Fruit fly (Drosophila melanogaster) whole organism, embryonic: Measurements from ENCODE around the gene Osi6.

Experiments
- BEAF-32 ChIP-seq: fragments of 200-800 bp; sonication (Bioruptor generic); optimal IDR thresholded peaks from 3 replicates; lab custom pipeline; 2017; ENCODE audit warnings: missing biosample characterization, missing genetic modification characterization, mild to moderate bottlenecking, moderate library complexity, missing genetic modification reagents
- CG10543 ChIP-seq: fragments of 200-800 bp; sonication (Bioruptor generic); optimal IDR thresholded peaks from 3 replicates; lab custom pipeline; 2017; ENCODE audit warnings: missing biosample characterization, mild to moderate bottlenecking, missing genetic modification characterization, moderate library complexity
- CG12155 ChIP-seq: fragments of 200-800 bp; sonication (Bioruptor generic); optimal IDR thresholded peaks from 3 replicates; lab custom pipeline; 2016; ENCODE audit warnings: missing biosample characterization, missing genetic modification characterization
- CG12299 ChIP-seq: fragments of 200-800 bp; sonication (Bioruptor generic); optimal IDR thresholded peaks from 2 replicates; lab custom pipeline; 2018; ENCODE audit warnings: missing biosample characterization, mild to moderate bottlenecking, missing genetic modification characterization
- CG13123 ChIP-seq: fragments of 200-800 bp; sonication (Bioruptor generic); optimal IDR thresholded peaks from 2 replicates; lab custom pipeline; 2016; ENCODE audit warnings: missing biosample characterization, missing genetic modification characterization
- CG13894 ChIP-seq: fragments of 200-800 bp; sonication (Bioruptor generic); optimal IDR thresholded peaks from 3 replicates; lab custom pipeline; 2018; ENCODE audit warnings: missing biosample characterization, mild to moderate bottlenecking, missing genetic modification characterization, moderate library complexity
- CG14014 ChIP-seq: fragments of 200-800 bp; sonication (Bioruptor generic); IDR thresholded peaks from 2 replicates; pipeline ENCODE4 v1.3.6; 2022; ENCODE audit warnings: missing biosample characterization, missing genetic modification characterization
- CG17802 ChIP-seq: fragments of 200-800 bp; sonication (Bioruptor generic); optimal IDR thresholded peaks from 2 replicates; lab custom pipeline; 2018; ENCODE audit warnings: missing biosample characterization, mild to moderate bottlenecking, missing genetic modification characterization, moderate library complexity
- CG2202 ChIP-seq: fragments of 200-800 bp; sonication (Bioruptor generic); optimal IDR thresholded peaks from 2 replicates; lab custom pipeline; 2018; ENCODE audit warnings: missing biosample characterization, mild to moderate bottlenecking, missing genetic modification characterization
- CG31441 ChIP-seq: fragments of 200-800 bp; sonication (Bioruptor generic); IDR thresholded peaks from 2 replicates; pipeline ENCODE4 v1.3.6; 2022; ENCODE audit warnings: missing biosample characterization, missing genetic modification characterization
- CG43689 ChIP-seq: fragments of 200-800 bp; sonication (Bioruptor generic); IDR thresholded peaks from 2 replicates; pipeline ENCODE4 v1.3.6; 2022; ENCODE audit warnings: missing biosample characterization, missing genetic modification characterization
- CG5245 ChIP-seq: fragments of 200-800 bp; sonication (Bioruptor generic); optimal IDR thresholded peaks from 3 replicates; lab custom pipeline; 2016; ENCODE audit warnings: missing biosample characterization, missing genetic modification characterization
- CG6654 ChIP-seq: fragments of 200-800 bp; sonication (Bioruptor generic); optimal IDR thresholded peaks from 2 replicates; lab custom pipeline; 2017; ENCODE audit warnings: missing biosample characterization, mild to moderate bottlenecking, missing genetic modification characterization
- CG8765 ChIP-seq: fragments of 200-800 bp; sonication (Bioruptor generic); IDR thresholded peaks from 2 replicates; pipeline ENCODE4 v1.3.6; 2022; ENCODE audit warnings: missing biosample characterization, missing genetic modification characterization
- CG9727 ChIP-seq: fragments of 200-800 bp; sonication (Bioruptor generic); optimal IDR thresholded peaks from 3 replicates; lab custom pipeline; 2017; ENCODE audit warnings: missing biosample characterization, mild to moderate bottlenecking, missing genetic modification characterization
- CoRest ChIP-seq: fragments of 200-800 bp; sonication (Bioruptor generic); optimal IDR thresholded peaks from 3 replicates; lab custom pipeline; 2018; ENCODE audit warnings: missing biosample characterization, mild to moderate bottlenecking, missing genetic modification characterization, moderate library complexity
- D19A ChIP-seq: fragments of 200-800 bp; optimal IDR thresholded peaks from 3 replicates; lab custom pipeline; 2019; ENCODE audit warnings: missing biosample characterization, mild to moderate bottlenecking, missing genetic modification characterization, moderate library complexity
- Drgx ChIP-seq: fragments of 200-800 bp; sonication (Bioruptor generic); IDR thresholded peaks from 2 replicates; pipeline ENCODE4 v1.3.6; 2022; ENCODE audit warnings: missing biosample characterization, missing genetic modification characterization
- ERR ChIP-seq: fragments of 200-800 bp; sonication (Bioruptor generic); optimal IDR thresholded peaks from 2 replicates; lab custom pipeline; 2016; ENCODE audit warnings: missing biosample characterization, missing genetic modification characterization
- Fer1 ChIP-seq: fragments of 200-800 bp; sonication (Bioruptor generic); optimal IDR thresholded peaks from 2 replicates; lab custom pipeline; 2017; ENCODE audit warnings: missing biosample characterization, mild to moderate bottlenecking, missing genetic modification characterization
- Fer2 ChIP-seq: fragments of 200-800 bp; sonication (Bioruptor generic); optimal IDR thresholded peaks from 2 replicates; lab custom pipeline; 2018; ENCODE audit warnings: missing biosample characterization, mild to moderate bottlenecking, missing genetic modification characterization, moderate library complexity
- Hey ChIP-seq: fragments of 200-800 bp; sonication (Bioruptor generic); optimal IDR thresholded peaks from 3 replicates; lab custom pipeline; 2018; ENCODE audit warnings: missing biosample characterization, mild to moderate bottlenecking, missing genetic modification characterization
- HmgD ChIP-seq: fragments of 200-800 bp; sonication (Bioruptor generic); optimal IDR thresholded peaks from 3 replicates; lab custom pipeline; 2016; ENCODE audit warnings: missing biosample characterization, missing genetic modification characterization
- Lpt ChIP-seq: fragments of >200 bp; optimal IDR thresholded peaks from 2 replicates; lab custom pipeline; 2018; ENCODE audit warnings: missing biosample characterization, missing genetic modification characterization
- NK7.1 ChIP-seq: fragments of 200-800 bp; sonication (Bioruptor generic); optimal IDR thresholded peaks from 3 replicates; lab custom pipeline; 2016; ENCODE audit warnings: missing biosample characterization, missing genetic modification characterization
- Ravus ChIP-seq: fragments of 200-800 bp; sonication (Bioruptor generic); IDR thresholded peaks from 2 replicates; pipeline ENCODE4 v1.3.6; 2022; ENCODE audit warnings: missing biosample characterization, missing genetic modification characterization
- Ssrp ChIP-seq: fragments of 200-800 bp; sonication (Bioruptor generic); optimal IDR thresholded peaks from 2 replicates; lab custom pipeline; 2018; ENCODE audit warnings: missing biosample characterization, mild to moderate bottlenecking, missing genetic modification characterization, moderate library complexity
- Xbp1 ChIP-seq: fragments of 200-800 bp; sonication (Bioruptor generic); optimal IDR thresholded peaks from 3 replicates; lab custom pipeline; 2016; ENCODE audit warnings: missing biosample characterization, mild to moderate bottlenecking, missing genetic modification characterization
- YL-1 ChIP-seq: fragments of 200-800 bp; sonication (Bioruptor generic); optimal IDR thresholded peaks from 3 replicates; lab custom pipeline; 2017; ENCODE audit warnings: missing biosample characterization, mild to moderate bottlenecking, missing genetic modification characterization
- bsh ChIP-seq, 2 experiments: fragments of 200-800 bp; sonication (Bioruptor generic); optimal IDR thresholded peaks; 2 replicates each; lab custom pipeline; 2017 to 2018; ENCODE audit warnings: mild to moderate bottlenecking in 2 of 2, missing biosample characterization in 2 of 2, missing genetic modification characterization in 2 of 2, moderate library complexity in 1 of 2
- btn ChIP-seq: fragments of 200-800 bp; sonication (Bioruptor generic); optimal IDR thresholded peaks from 2 replicates; lab custom pipeline; 2016; ENCODE audit warnings: missing biosample characterization, missing genetic modification characterization
- cas ChIP-seq: fragments of 200-800 bp; sonication (Bioruptor generic); IDR thresholded peaks from 2 replicates; pipeline ENCODE4 v1.3.6; 2022; ENCODE audit warnings: missing biosample characterization, missing genetic modification characterization
- cg ChIP-seq: fragments of 200-800 bp; sonication (Bioruptor generic); optimal IDR thresholded peaks from 3 replicates; lab custom pipeline; 2019; ENCODE audit warnings: missing biosample characterization, mild to moderate bottlenecking, missing genetic modification characterization, moderate library complexity
- ci ChIP-seq: fragments of 200-800 bp; sonication (Bioruptor generic); IDR thresholded peaks from 3 replicates; pipeline ENCODE4 v1.3.6; 2022; ENCODE audit warnings: missing biosample characterization, missing genetic modification characterization
- crc ChIP-seq: fragments of 200-800 bp; sonication (Bioruptor generic); optimal IDR thresholded peaks from 2 replicates; lab custom pipeline; 2016; ENCODE audit warnings: missing biosample characterization, missing genetic modification characterization
- dmrt11E ChIP-seq: fragments of 200-800 bp; sonication (Bioruptor generic); optimal IDR thresholded peaks from 3 replicates; lab custom pipeline; 2018; ENCODE audit warnings: missing biosample characterization, mild to moderate bottlenecking, missing genetic modification characterization, moderate library complexity
- dmrt99B ChIP-seq: fragments of 200-800 bp; sonication (Bioruptor generic); optimal IDR thresholded peaks from 2 replicates; lab custom pipeline; 2018; ENCODE audit warnings: missing biosample characterization, mild to moderate bottlenecking, missing genetic modification characterization, moderate library complexity
- eyg ChIP-seq: fragments of 200-800 bp; sonication (Bioruptor generic); optimal IDR thresholded peaks from 3 replicates; lab custom pipeline; 2016; ENCODE audit warnings: missing biosample characterization, missing genetic modification characterization
- fru ChIP-seq: fragments of >200 bp; optimal IDR thresholded peaks from 2 replicates; lab custom pipeline; 2017
- gro ChIP-seq: fragments of 200-800 bp; sonication (Bioruptor generic); optimal IDR thresholded peaks from 2 replicates; lab custom pipeline; 2016; ENCODE audit warnings: missing biosample characterization, missing genetic modification characterization
- inv ChIP-seq: fragments of 200-800 bp; sonication (Bioruptor generic); IDR thresholded peaks from 2 replicates; pipeline ENCODE4 v1.3.6; 2022; ENCODE audit warnings: missing biosample characterization, missing genetic modification characterization; ENCODE audit not compliant: partially characterized antibody
- knrl ChIP-seq: fragments of 200-800 bp; sonication (Bioruptor generic); IDR thresholded peaks from 3 replicates; pipeline ENCODE4 v1.3.6; 2022; ENCODE audit warnings: missing biosample characterization, missing genetic modification characterization; ENCODE audit not compliant: partially characterized antibody
- lov ChIP-seq, 2 experiments: fragments of 200-800 bp in 1 of 2; fragments of >200 bp in 1 of 2; sonication (Bioruptor generic) in 1 of 2; IDR thresholded peaks in 1 of 2; optimal IDR thresholded peaks in 1 of 2; 2 replicates in 1 of 2; 3 replicates in 1 of 2; pipeline versions ENCODE4 v1.3.6 to Lab custom; 2017 to 2022; ENCODE audit warnings: missing biosample characterization in 1 of 2, missing genetic modification characterization in 1 of 2
- mld ChIP-seq: fragments of 200-800 bp; sonication (Bioruptor generic); IDR thresholded peaks from 3 replicates; pipeline ENCODE4 v1.3.6; 2022; ENCODE audit warnings: missing biosample characterization, missing genetic modification characterization; ENCODE audit not compliant: partially characterized antibody
- repo ChIP-seq: fragments of 200-800 bp; sonication (Bioruptor generic); optimal IDR thresholded peaks from 2 replicates; lab custom pipeline; 2016; ENCODE audit warnings: missing biosample characterization, missing genetic modification characterization
- sens ChIP-seq: fragments of 200-800 bp; sonication (Bioruptor generic); peaks from one replicate; lab custom pipeline; 2016; ENCODE audit warnings: missing biosample characterization, missing genetic modification characterization
- sim ChIP-seq: fragments of 200-800 bp; sonication (Bioruptor generic); IDR thresholded peaks from 2 replicates; pipeline ENCODE4 v1.3.6; 2022; ENCODE audit warnings: missing biosample characterization, missing genetic modification characterization
- tap ChIP-seq: fragments of 200-800 bp; optimal IDR thresholded peaks from 3 replicates; lab custom pipeline; 2019; ENCODE audit warnings: missing biosample characterization, mild to moderate bottlenecking, missing genetic modification characterization, moderate library complexity
- tin ChIP-seq: fragments of 200-800 bp; sonication (Bioruptor generic); optimal IDR thresholded peaks from 3 replicates; lab custom pipeline; 2016; ENCODE audit warnings: missing biosample characterization, missing genetic modification characterization
- vvl ChIP-seq: fragments of 200-800 bp; sonication (Bioruptor generic); IDR thresholded peaks from 2 replicates; pipeline ENCODE4 v1.3.6; 2022; ENCODE audit warnings: missing biosample characterization, missing genetic modification characterization
- zen2 ChIP-seq: fragments of 200-800 bp; sonication (Bioruptor generic); IDR thresholded peaks from 3 replicates; pipeline ENCODE4 v1.3.6; 2022; ENCODE audit warnings: missing biosample characterization, missing genetic modification characterization; ENCODE audit not compliant: partially characterized antibody

Osi6 gene

DNA sequence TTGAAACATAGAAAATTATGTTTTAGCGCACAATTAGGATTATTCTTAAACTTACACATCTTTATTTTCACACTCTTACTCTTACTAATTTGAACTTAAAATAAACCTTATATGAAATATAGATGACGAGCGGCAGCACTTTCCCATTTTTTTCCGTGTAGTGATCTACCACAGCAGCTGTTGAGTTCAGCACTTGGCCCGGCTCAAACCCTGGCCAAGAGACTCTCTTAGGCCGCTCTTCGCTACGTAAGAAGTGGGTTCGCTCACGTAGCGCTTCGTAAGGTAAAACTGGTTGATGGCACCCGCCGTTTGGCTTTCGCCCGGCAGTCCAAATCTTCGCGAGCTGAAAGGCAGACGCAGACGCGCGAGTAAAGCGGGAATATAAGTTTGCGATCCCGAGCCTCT, 36.0 kb upstream of the Osi6 start, which contains the start of gene Osi24 (continued):
- TF ChIP-seq Fer2: no peak
- no peak for TF ChIP-seq dmrt11E (tag; lab: Kevin White, UChicago)
- TF ChIP-seq cg: no peak
- TF ChIP-seq Fer1 (GFP tag; lab: Kevin White, UChicago): no peak
- TF ChIP-seq Drgx (GFP tag; lab: Robert Waterston, UW): peak; percentile 88
- TF ChIP-seq CG43689 (GFP tag; lab: Robert Waterston, UW): 0 out of 2 replicates have a peak, but pooled peaks have one; percentile 37
- TF ChIP-seq bsh (GFP tag; optimal IDR thresholded peaks at IDR 0.05; lab: Kevin White, UChicago): peak; percentile 62 to 63
- no peak for TF ChIP-seq D19A (tag; lab: Kevin White, UChicago)
- no peak for TF ChIP-seq NK7.1 (GFP tag; lab: Kevin White, UChicago)
- TF ChIP-seq eyg (GFP tag; lab: Kevin White, UChicago): no peak
- no peak for TF ChIP-seq mld (GFP tag; lab: Robert Waterston, UW)
- TF ChIP-seq CG17802 (tag; lab: Kevin White, UChicago): no peak
- TF ChIP-seq Xbp1 (GFP tag; lab: Kevin White, UChicago): peak; percentile 64
- no peak for TF ChIP-seq Hey (tag; lab: Kevin White, UChicago)
- no peak for TF ChIP-seq cas (GFP tag; lab: Robert Waterston, UW)
- TF ChIP-seq CG10543 (GFP tag; lab: Kevin White, UChicago): no peak
- peak; percentile 39 for TF ChIP-seq Ssrp (tag; lab: Kevin White, UChicago)
- peak; percentile 34 for TF ChIP-seq tin (GFP tag; lab: Kevin White, UChicago)
- TF ChIP-seq vvl (GFP tag; lab: Robert Waterston, UW): peak; percentile 86
- TF ChIP-seq CG13894: no peak
- peak; percentile 8 for TF ChIP-seq crc
- TF ChIP-seq ERR (GFP tag; lab: Kevin White, UChicago): no peak
- peak; percentile 27 for TF ChIP-seq CoRest (tag; lab: Kevin White, UChicago)
- TF ChIP-seq HmgD (GFP tag; lab: Kevin White, UChicago): no peak
- peak; percentile 8; the same call in 1 of the 2 replicates for TF ChIP-seq Ravus (GFP tag; lab: Robert Waterston, UW)
- TF ChIP-seq repo (GFP tag; lab: Kevin White, UChicago): no peak
- TF ChIP-seq sim (GFP tag; lab: Robert Waterston, UW): no peak
- peak; percentile 48 for TF ChIP-seq tap (tag; lab: Kevin White, UChicago)
- peak; percentile 73 for TF ChIP-seq CG31441 (GFP tag; lab: Robert Waterston, UW)
- no peak for TF ChIP-seq lov (optimal IDR thresholded peaks at IDR 0.05; lab: Kevin White, UChicago)
- TF ChIP-seq lov (GFP tag; IDR thresholded peaks at IDR 0.05; lab: Robert Waterston, UW): no peak
- no peak for TF ChIP-seq YL-1 (GFP tag; lab: Kevin White, UChicago)
- no peak for TF ChIP-seq BEAF-32 (GFP tag; lab: Kevin White, UChicago)
- TF ChIP-seq CG12299 (tag; lab: Kevin White, UChicago): no peak
- peak; percentile 74 for TF ChIP-seq dmrt99B (tag; lab: Kevin White, UChicago)
- peak; percentile 31 for TF ChIP-seq CG5245 (GFP tag; lab: Kevin White, UChicago)
- no peak for TF ChIP-seq fru (lab: Kevin White, UChicago)
- TF ChIP-seq zen2 (GFP tag; lab: Robert Waterston, UW): 0 out of 3 replicates have a peak, but pooled peaks have one; percentile 19
- no peak for TF ChIP-seq knrl (GFP tag; lab: Robert Waterston, UW)
- no peak for TF ChIP-seq Lpt
- TF ChIP-seq CG9727 (GFP tag; lab: Kevin White, UChicago): no peak
- no peak for TF ChIP-seq CG13123 (GFP tag; lab: Kevin White, UChicago)
- no peak for TF ChIP-seq CG8765 (GFP tag; lab: Robert Waterston, UW)
- peak; percentile 94 for TF ChIP-seq sens (GFP tag; lab: Kevin White, UChicago)
- peak; percentile 41; the same call in 1 of the 2 replicates for TF ChIP-seq CG14014 (GFP tag; lab: Robert Waterston, UW)
- TF ChIP-seq ci (GFP tag; lab: Robert Waterston, UW): peak; percentile 86
- peak; percentile 11 for TF ChIP-seq CG12155 (GFP tag; lab: Kevin White, UChicago)
- TF ChIP-seq inv: no peak
- no peak for TF ChIP-seq gro (GFP tag; lab: Kevin White, UChicago)
- no peak for TF ChIP-seq CG2202 (tag; lab: Kevin White, UChicago)
- TF ChIP-seq btn (GFP tag; lab: Kevin White, UChicago): no peak
- TF ChIP-seq CG6654 (GFP tag; lab: Kevin White, UChicago): no peak
